Worm (Caenorhabditis elegans) whole organism, L4/young adult: ENCODE measurements around the gene Y39B6A.30.

ENCODE experiments used
- W03F9.2 ChIP-seq: fragments of 150-350 bp; optimal IDR thresholded peaks from 2 replicates; lab custom pipeline; 2014; ENCODE audit warnings: missing biosample characterization, missing genetic modification characterization
- dao-5 ChIP-seq: sonication (generic microtip); optimal IDR thresholded peaks from 2 replicates; lab custom pipeline; 2016; ENCODE audit warnings: missing genotype, missing genetic modification characterization, moderate library complexity, missing compliant biosample characterization

- no peak for TF ChIP-seq dao-5
- no peak for TF ChIP-seq W03F9.2 (tag; lab: Kevin White, UChicago)
Observed at ce11 chrV:19044753-19045152, 30.4 kb downstream of the Y39B6A.30 start, which contains the start of gene asp-15.
